Fruit fly (Drosophila melanogaster) whole organism, wandering third instar larva: ENCODE results near the gene sNPF.

Experiments
- CrebA ChIP-seq: fragments of 200-800 bp; sonication (Bioruptor generic); optimal IDR thresholded peaks from 2 replicates; lab custom pipeline; 2016; ENCODE audit warnings: missing biosample characterization, mild to moderate bottlenecking, missing genetic modification characterization, borderline replicate concordance
- Dif ChIP-seq: fragments of 200-275, 200-300 bp; sonication (Bioruptor generic); optimal IDR thresholded peaks from 2 replicates; lab custom pipeline; 2018; ENCODE audit warnings: missing biosample characterization, missing genetic modification characterization; ENCODE audit not compliant: partially characterized antibody
- Hnf4 ChIP-seq: fragments of 200-800 bp; sonication (Bioruptor generic); optimal IDR thresholded peaks from 2 replicates; lab custom pipeline; 2016; ENCODE audit warnings: missing biosample characterization, mild to moderate bottlenecking, missing genetic modification characterization
- Hr78 ChIP-seq: fragments of >200 bp; optimal IDR thresholded peaks from 2 replicates; lab custom pipeline; 2017; ENCODE audit warnings: missing biosample characterization, missing genetic modification characterization
- Myc ChIP-seq: fragments of >200 bp; optimal IDR thresholded peaks from 2 replicates; lab custom pipeline; 2017
- OdsH ChIP-seq: fragments of 200-800 bp; sonication (Bioruptor generic); optimal IDR thresholded peaks from 2 replicates; lab custom pipeline; 2016; ENCODE audit warnings: missing biosample characterization, mild to moderate bottlenecking, missing genetic modification characterization
- fru ChIP-seq: fragments of 200-800 bp; sonication (Bioruptor generic); optimal IDR thresholded peaks from 3 replicates; lab custom pipeline; 2016; ENCODE audit warnings: missing biosample characterization, mild to moderate bottlenecking, missing genetic modification characterization
- pan ChIP-seq: fragments of >200 bp; optimal IDR thresholded peaks from 2 replicates; lab custom pipeline; 2017
- sv ChIP-seq: fragments of 200-800 bp; sonication (Bioruptor generic); optimal IDR thresholded peaks from 3 replicates; lab custom pipeline; 2016; ENCODE audit warnings: missing biosample characterization, missing genetic modification characterization

- TF ChIP-seq OdsH (GFP tag; lab: Kevin White, UChicago) (no peak), pan (no peak), CrebA (no peak), Myc (lab: Kevin White, UChicago) (no peak), Hnf4 (GFP tag; lab: Kevin White, UChicago) (no peak), Hr78 (no peak), fru (GFP tag; lab: Kevin White, UChicago) (no peak), sv (GFP tag; lab: Kevin White, UChicago) (no peak), Dif (no peak)
These were observed 37.9 kb upstream of the sNPF start for dm6 chr2L:19989658-19990362.
